Fruit fly (Drosophila melanogaster) whole organism, pupa: ENCODE data around the gene CG42661.

Experiments used
- CG14655 ChIP-seq: fragments of 200-800 bp; sonication (Bioruptor generic); optimal IDR thresholded peaks from 3 replicates; lab custom pipeline; 2017; ENCODE audit warnings: mild to moderate bottlenecking, missing biosample characterization, missing genetic modification reagents, missing genetic modification characterization
- CG15710 ChIP-seq: fragments of 200-800 bp; sonication (Bioruptor generic); optimal IDR thresholded peaks from 2 replicates; lab custom pipeline; 2018; ENCODE audit warnings: missing biosample characterization, mild to moderate bottlenecking, missing genetic modification characterization, moderate library complexity
- CG17806 ChIP-seq: fragments of 200-800 bp; sonication (Bioruptor generic); optimal IDR thresholded peaks from 2 replicates; lab custom pipeline; 2018; ENCODE audit warnings: missing biosample characterization, mild to moderate bottlenecking, missing genetic modification characterization, moderate library complexity
- CG32121 ChIP-seq: fragments of 200-800 bp; sonication (Bioruptor generic); IDR thresholded peaks from 2 replicates; pipeline ENCODE4 v1.3.6; 2022; ENCODE audit warnings: missing biosample characterization, missing genetic modification characterization
- CG34367 ChIP-seq: fragments of 200-800 bp; sonication (Bioruptor generic); optimal IDR thresholded peaks from 2 replicates; lab custom pipeline; 2018; ENCODE audit warnings: missing biosample characterization, mild to moderate bottlenecking, missing genetic modification characterization
- CG4496 ChIP-seq: fragments of 200-800 bp; sonication (Bioruptor generic); IDR thresholded peaks from 3 replicates; pipeline ENCODE4 v1.3.6; 2022; ENCODE audit warnings: missing biosample characterization, missing genetic modification characterization
- CG8159 ChIP-seq: fragments of 200-800 bp; sonication (Bioruptor generic); optimal IDR thresholded peaks from 3 replicates; lab custom pipeline; 2018; ENCODE audit warnings: missing biosample characterization, mild to moderate bottlenecking, missing genetic modification characterization, moderate library complexity
- CG9948 ChIP-seq: fragments of 200-800 bp; sonication (Bioruptor generic); optimal IDR thresholded peaks from 2 replicates; lab custom pipeline; 2018; ENCODE audit warnings: missing biosample characterization, mild to moderate bottlenecking, missing genetic modification characterization, moderate library complexity
- D1 ChIP-seq: fragments of 200-800 bp; sonication (Bioruptor generic); optimal IDR thresholded peaks from 2 replicates; lab custom pipeline; 2018; ENCODE audit warnings: missing biosample characterization, mild to moderate bottlenecking, missing genetic modification characterization, moderate library complexity
- Pif1A ChIP-seq: fragments of 200-800 bp; sonication (Bioruptor generic); optimal IDR thresholded peaks from 3 replicates; lab custom pipeline; 2016; ENCODE audit warnings: missing biosample characterization, missing genetic modification characterization
- Pif1B ChIP-seq: fragments of 200-800 bp; sonication (Bioruptor generic); optimal IDR thresholded peaks from 3 replicates; lab custom pipeline; 2016; ENCODE audit warnings: missing biosample characterization, missing genetic modification characterization
- Snoo ChIP-seq: fragments of 200-800 bp; sonication (Bioruptor generic); optimal IDR thresholded peaks from 3 replicates; lab custom pipeline; 2017; ENCODE audit warnings: missing biosample characterization, mild to moderate bottlenecking, missing genetic modification characterization, inconsistent platforms
- gl ChIP-seq: fragments of 200-800 bp; sonication (Bioruptor generic); optimal IDR thresholded peaks from 2 replicates; lab custom pipeline; 2018; ENCODE audit warnings: missing biosample characterization, mild to moderate bottlenecking, missing genetic modification characterization

- TF ChIP-seq CG4496 (GFP tag; lab: Robert Waterston, UW) (no peak), CG17806 (tag; lab: Kevin White, UChicago) (no peak), CG14655 (GFP tag; lab: Kevin White, UChicago) (no peak), Pif1B (GFP tag; lab: Kevin White, UChicago) (no peak), CG9948 (tag; lab: Kevin White, UChicago) (no peak), CG32121 (no peak), CG8159 (no peak), Snoo (tag; lab: Kevin White, UChicago) (no peak), gl (no peak), Pif1A (GFP tag; lab: Kevin White, UChicago) (no peak), CG34367 (tag; lab: Kevin White, UChicago) (no peak), CG15710 (tag; lab: Kevin White, UChicago) (no peak), D1 (tag; lab: Kevin White, UChicago) (no peak)
These were observed 26.0 kb upstream of the CG42661 start, which contains the start of gene sphinx1 for dm6 chr3L:7439305-7439704.
